Worm (Caenorhabditis elegans) whole organism, L2 larva: ENCODE results near the gene fbxa-71.

ENCODE experiments used
- R02D3.7 ChIP-seq: fragments of 150-350 bp; optimal IDR thresholded peaks from 2 replicates; lab custom pipeline; 2014; ENCODE audit warnings: missing biosample characterization, missing genetic modification characterization
- ceh-16 ChIP-seq: fragments of 150-350 bp; optimal IDR thresholded peaks from 2 replicates; lab custom pipeline; 2014; ENCODE audit warnings: missing biosample characterization, missing genetic modification characterization
- fos-1 ChIP-seq: fragments of 150-350 bp; optimal IDR thresholded peaks from 2 replicates; lab custom pipeline; 2014; ENCODE audit warnings: missing biosample characterization, missing genetic modification characterization
- lsy-2 ChIP-seq, 2 experiments: fragments of 150-350 bp in 1 of 2; sonication (generic microtip) in 1 of 2; optimal IDR thresholded peaks; 2 replicates each; lab custom pipeline; 2014 to 2017; ENCODE audit warnings: missing biosample characterization in 2 of 2, missing genetic modification characterization in 2 of 2
- mdl-1 ChIP-seq, 2 experiments: fragments of 150-350 bp in 1 of 2; sonication (generic microtip) in 1 of 2; optimal IDR thresholded peaks; 2 replicates each; lab custom pipeline; 2017; ENCODE audit warnings: missing biosample characterization in 2 of 2, missing genetic modification characterization in 2 of 2
- nhr-25 ChIP-seq: fragments of 150-350 bp; sonication (generic microtip); optimal IDR thresholded peaks from 3 replicates; lab custom pipeline; 2014; ENCODE audit warnings: missing biosample characterization, missing genetic modification characterization
- peb-1 ChIP-seq: fragments of 150-350 bp; optimal IDR thresholded peaks from 2 replicates; lab custom pipeline; 2014; ENCODE audit warnings: missing biosample characterization, missing genetic modification characterization
- skn-1 ChIP-seq: sonication (generic microtip); optimal IDR thresholded peaks from 2 replicates; lab custom pipeline; 2017; ENCODE audit warnings: missing biosample characterization, missing genetic modification characterization
- unc-39 ChIP-seq: fragments of 150-350 bp; optimal IDR thresholded peaks from 2 replicates; lab custom pipeline; 2014; ENCODE audit warnings: missing biosample characterization, missing genetic modification characterization
- unc-55 ChIP-seq: fragments of 150-350 bp; sonication (generic microtip); optimal IDR thresholded peaks from 3 replicates; lab custom pipeline; 2014; ENCODE audit warnings: missing biosample characterization, missing genetic modification reagents, missing genetic modification characterization

DNA sequence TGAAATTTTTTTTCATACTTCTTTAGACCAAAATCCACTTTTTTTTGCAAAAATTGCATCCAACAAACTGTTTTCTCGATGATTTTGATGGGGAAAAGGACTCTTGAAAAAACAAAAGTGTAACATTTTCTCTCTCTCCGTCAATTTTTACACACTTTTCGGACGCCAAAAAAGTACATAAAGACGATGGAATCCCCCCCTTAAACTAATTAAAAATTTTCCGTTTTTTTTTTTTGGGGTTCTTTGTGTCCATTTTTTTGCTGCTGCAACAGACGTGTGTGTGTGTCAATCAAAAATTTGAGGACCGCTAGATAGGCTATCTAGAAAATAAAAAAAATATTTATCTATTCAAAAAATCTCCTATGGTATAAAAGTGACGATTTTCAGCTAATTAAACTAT is 47.8 kb upstream of the fbxa-71 start, which contains the start of gene C39B5.5:
- no peak for TF ChIP-seq peb-1 (tag; lab: Kevin White, UChicago)
- TF ChIP-seq ceh-16 (tag; lab: Kevin White, UChicago) = no peak
- no peak for TF ChIP-seq mdl-1 (tag; optimal IDR thresholded peaks at IDR 0.05; lab: Kevin White, UChicago)
- no peak for TF ChIP-seq nhr-25 (tag; lab: Kevin White, UChicago)
- no peak for TF ChIP-seq lsy-2 (tag; optimal IDR thresholded peaks at IDR 0.05; lab: Kevin White, UChicago)
- no peak for TF ChIP-seq R02D3.7 (tag; lab: Kevin White, UChicago)
- TF ChIP-seq unc-55 = no peak
- no peak for TF ChIP-seq unc-39 (tag; lab: Kevin White, UChicago)
- no peak for TF ChIP-seq fos-1 (tag; lab: Kevin White, UChicago)
- TF ChIP-seq skn-1 = no peak
